Fruit fly (Drosophila melanogaster) whole organism, wandering third instar larva: ENCODE results near the gene Acbp3.

Experiments used
- Abd-B ChIP-seq: fragments of >200 bp; optimal IDR thresholded peaks from 2 replicates; lab custom pipeline; 2017; ENCODE audit warnings: missing biosample characterization, missing genetic modification characterization
- CG32264 ChIP-seq: fragments of 200-800 bp; sonication (Bioruptor generic); optimal IDR thresholded peaks from 2 replicates; lab custom pipeline; 2016; ENCODE audit warnings: missing biosample characterization, missing genetic modification characterization
- CG9705 ChIP-seq: fragments of 200-800 bp; sonication (Bioruptor generic); optimal IDR thresholded peaks from 2 replicates; lab custom pipeline; 2018; ENCODE audit warnings: missing biosample characterization, mild to moderate bottlenecking, missing genetic modification characterization
- CrebA ChIP-seq: fragments of 200-800 bp; sonication (Bioruptor generic); optimal IDR thresholded peaks from 2 replicates; lab custom pipeline; 2016; ENCODE audit warnings: missing biosample characterization, mild to moderate bottlenecking, missing genetic modification characterization, borderline replicate concordance
- Dfd ChIP-seq: fragments of >200 bp; optimal IDR thresholded peaks from 2 replicates; lab custom pipeline; 2017; ENCODE audit warnings: missing biosample characterization, missing genetic modification characterization
- GATAd ChIP-seq: sonication (Bioruptor generic); optimal IDR thresholded peaks from 2 replicates; lab custom pipeline; 2016; ENCODE audit warnings: missing biosample characterization, missing genetic modification characterization
- HLH106 ChIP-seq: fragments of 200-800 bp; optimal IDR thresholded peaks from 3 replicates; lab custom pipeline; 2019; ENCODE audit warnings: missing biosample characterization, mild to moderate bottlenecking, missing genetic modification characterization, moderate library complexity
- Hnf4 ChIP-seq: fragments of 200-800 bp; sonication (Bioruptor generic); optimal IDR thresholded peaks from 2 replicates; lab custom pipeline; 2016; ENCODE audit warnings: missing biosample characterization, mild to moderate bottlenecking, missing genetic modification characterization
- Hr78 ChIP-seq: fragments of >200 bp; optimal IDR thresholded peaks from 2 replicates; lab custom pipeline; 2017; ENCODE audit warnings: missing biosample characterization, missing genetic modification characterization
- Hr83 ChIP-seq: fragments of 200-300 bp; sonication (Bioruptor generic); optimal IDR thresholded peaks from 2 replicates; lab custom pipeline; 2016; ENCODE audit warnings: missing biosample characterization, mild to moderate bottlenecking, missing genetic modification characterization, moderate library complexity; ENCODE audit not compliant: poor library complexity, severe bottlenecking
- Jra ChIP-seq: sonication (Bioruptor generic); optimal IDR thresholded peaks from 2 replicates; lab custom pipeline; 2016; ENCODE audit warnings: missing biosample characterization, missing genetic modification characterization
- Mio ChIP-seq: sonication (Bioruptor generic); optimal IDR thresholded peaks from 2 replicates; lab custom pipeline; 2016; ENCODE audit warnings: missing biosample characterization, missing genetic modification characterization
- Myc ChIP-seq: fragments of >200 bp; optimal IDR thresholded peaks from 2 replicates; lab custom pipeline; 2017
- N ChIP-seq: fragments of >200 bp; optimal IDR thresholded peaks from 2 replicates; lab custom pipeline; 2018; ENCODE audit warnings: missing biosample characterization, missing external identifiers, missing genetic modification characterization
- OdsH ChIP-seq: fragments of 200-800 bp; sonication (Bioruptor generic); optimal IDR thresholded peaks from 2 replicates; lab custom pipeline; 2016; ENCODE audit warnings: missing biosample characterization, mild to moderate bottlenecking, missing genetic modification characterization
- Rel ChIP-seq, 2 experiments: fragments of 200-800 bp; sonication (Bioruptor generic) in 1 of 2; optimal IDR thresholded peaks; 2 replicates in 1 of 2; 3 replicates in 1 of 2; lab custom pipeline; 2016 to 2019; ENCODE audit warnings: mild to moderate bottlenecking in 2 of 2, missing biosample characterization in 2 of 2, missing genetic modification characterization in 2 of 2, moderate library complexity in 1 of 2
- Sp1 ChIP-seq: fragments of 200-800 bp; sonication (Bioruptor generic); optimal IDR thresholded peaks from 3 replicates; lab custom pipeline; 2019; ENCODE audit warnings: missing biosample characterization, mild to moderate bottlenecking, missing genetic modification characterization, moderate library complexity
- Vsx2 ChIP-seq: fragments of 200-300, 225-300 bp; sonication (Bioruptor generic); optimal IDR thresholded peaks from 2 replicates; lab custom pipeline; 2018; ENCODE audit warnings: missing biosample characterization, missing genetic modification characterization; ENCODE audit not compliant: partially characterized antibody
- br ChIP-seq: fragments of 200-800 bp; sonication (Bioruptor generic); optimal IDR thresholded peaks from 2 replicates; lab custom pipeline; 2016; ENCODE audit warnings: missing biosample characterization, missing genetic modification characterization
- brk ChIP-seq: fragments of 200-800 bp; sonication (Bioruptor generic); optimal IDR thresholded peaks from 2 replicates; lab custom pipeline; 2016; ENCODE audit warnings: missing biosample characterization, mild to moderate bottlenecking, missing genetic modification characterization
- dl ChIP-seq, 2 experiments: fragments of 175-275, 200-275 bp in 1 of 2; fragments of 200-275 bp in 1 of 2; sonication (Bioruptor generic); optimal IDR thresholded peaks; lab custom pipeline; 2018; ENCODE audit warnings: mild to moderate bottlenecking in 2 of 2, missing biosample characterization in 2 of 2, missing genetic modification characterization in 2 of 2, moderate library complexity in 2 of 2; ENCODE audit not compliant: partially characterized antibody in 2 of 2, insufficient read depth in 1 of 2
- dmrt93B ChIP-seq: fragments of 200-800 bp; sonication (Bioruptor generic); optimal IDR thresholded peaks from 2 replicates; lab custom pipeline; 2018; ENCODE audit warnings: missing biosample characterization, mild to moderate bottlenecking, missing genetic modification characterization
- dsf ChIP-seq: sonication (Bioruptor generic); optimal IDR thresholded peaks from 2 replicates; lab custom pipeline; 2016; ENCODE audit warnings: missing biosample characterization, missing genetic modification characterization, borderline replicate concordance
- ey ChIP-seq: fragments of 200-800 bp; sonication (Bioruptor generic); optimal IDR thresholded peaks from 2 replicates; lab custom pipeline; 2016; ENCODE audit warnings: missing biosample characterization, missing genetic modification characterization
- foxo ChIP-seq, 2 experiments: fragments of 200-800 bp; sonication (Bioruptor generic); optimal IDR thresholded peaks; 2 replicates in 1 of 2; 3 replicates in 1 of 2; lab custom pipeline; 2016 to 2017; ENCODE audit warnings: missing biosample characterization in 2 of 2, missing genetic modification characterization in 2 of 2
- fru ChIP-seq: fragments of 200-800 bp; sonication (Bioruptor generic); optimal IDR thresholded peaks from 3 replicates; lab custom pipeline; 2016; ENCODE audit warnings: missing biosample characterization, mild to moderate bottlenecking, missing genetic modification characterization
- h ChIP-seq: fragments of 200-800 bp; sonication (Bioruptor generic); optimal IDR thresholded peaks from 3 replicates; lab custom pipeline; 2016; ENCODE audit warnings: missing biosample characterization, mild to moderate bottlenecking, missing genetic modification characterization
- jim ChIP-seq: fragments of 175-275, 200-325 bp; sonication (Bioruptor generic); optimal IDR thresholded peaks from 2 replicates; lab custom pipeline; 2016; ENCODE audit warnings: missing biosample characterization, mild to moderate bottlenecking, missing genetic modification characterization
- lola ChIP-seq: fragments of >200 bp; optimal IDR thresholded peaks from 2 replicates; lab custom pipeline; 2017; ENCODE audit warnings: missing biosample characterization, missing genetic modification characterization
- pan ChIP-seq: fragments of >200 bp; optimal IDR thresholded peaks from 2 replicates; lab custom pipeline; 2017
- psq ChIP-seq: fragments of 200-800 bp; sonication (Bioruptor generic); optimal IDR thresholded peaks from 3 replicates; lab custom pipeline; 2017; ENCODE audit warnings: missing biosample characterization, mild to moderate bottlenecking, missing genetic modification characterization, moderate library complexity
- rgr ChIP-seq: fragments of 200-800 bp; sonication (Bioruptor generic); optimal IDR thresholded peaks from 3 replicates; lab custom pipeline; 2016; ENCODE audit warnings: missing biosample characterization, mild to moderate bottlenecking, missing genetic modification characterization
- sage ChIP-seq: fragments of 200-800 bp; sonication (Bioruptor generic); optimal IDR thresholded peaks from 2 replicates; lab custom pipeline; 2016; ENCODE audit warnings: missing biosample characterization, mild to moderate bottlenecking, missing genetic modification characterization
- sv ChIP-seq: fragments of 200-800 bp; sonication (Bioruptor generic); optimal IDR thresholded peaks from 3 replicates; lab custom pipeline; 2016; ENCODE audit warnings: missing biosample characterization, missing genetic modification characterization
- tai ChIP-seq: sonication (Bioruptor generic); optimal IDR thresholded peaks from 2 replicates; lab custom pipeline; 2016; ENCODE audit warnings: missing biosample characterization, missing genetic modification characterization
- usp ChIP-seq: fragments of >200 bp; optimal IDR thresholded peaks from 2 replicates; lab custom pipeline; 2017; ENCODE audit warnings: missing biosample characterization, missing genetic modification characterization

Gene Acbp3

dm6 chr3L:7149388-7149787 is 18.7 kb downstream of the Acbp3 start:
- TF ChIP-seq Dfd (GFP tag; lab: Kevin White, UChicago) (peak; percentile 90), sage (GFP tag; lab: Kevin White, UChicago) (no peak)

dm6 chr3L:7149827-7150226 is 19.2 kb downstream of the Acbp3 start:
- peak; percentile 30 for TF ChIP-seq h (GFP tag; lab: Kevin White, UChicago)
- no peak for TF ChIP-seq pan
- TF ChIP-seq psq (GFP tag; lab: Kevin White, UChicago), result peak; percentile 26
- no peak for TF ChIP-seq Dfd (GFP tag; lab: Kevin White, UChicago)
- peak; percentile 30 for TF ChIP-seq Sp1 (GFP tag; lab: Kevin White, UChicago)
- peak; percentile 35 for TF ChIP-seq HLH106 (tag; lab: Kevin White, UChicago)
- no peak for TF ChIP-seq N (GFP tag; lab: Kevin White, UChicago)
- TF ChIP-seq Mio (GFP tag; lab: Kevin White, UChicago), result no peak
- TF ChIP-seq fru (GFP tag; lab: Kevin White, UChicago), result peak; percentile 9
- TF ChIP-seq GATAd (GFP tag; lab: Kevin White, UChicago), result no peak
- no peak for TF ChIP-seq Abd-B (GFP tag; lab: Kevin White, UChicago)
- no peak for TF ChIP-seq sv (GFP tag; lab: Kevin White, UChicago)
- peak; percentile 7 for TF ChIP-seq sage (GFP tag; lab: Kevin White, UChicago)
- no peak for TF ChIP-seq jim (GFP tag; lab: Kevin White, UChicago)
- no peak for TF ChIP-seq lola (GFP tag; lab: Kevin White, UChicago)
- TF ChIP-seq Rel (GFP tag; optimal IDR thresholded peaks at IDR 0.05; lab: Kevin White, UChicago), result no peak
- TF ChIP-seq Rel (tag; optimal IDR thresholded peaks at IDR 0.05; lab: Kevin White, UChicago), result no peak
- peak; percentile 11 for TF ChIP-seq ey (GFP tag; lab: Kevin White, UChicago)
- TF ChIP-seq CG9705, result no peak
- TF ChIP-seq foxo (GFP tag; optimal IDR thresholded peaks at IDR 0.05; lab: Kevin White, UChicago), result peak in 1 of 2 experiments; percentile 13
- no peak for TF ChIP-seq dsf (GFP tag; lab: Kevin White, UChicago)
- no peak for TF ChIP-seq OdsH (GFP tag; lab: Kevin White, UChicago)
- no peak for TF ChIP-seq Hnf4
- peak; percentile 33 for TF ChIP-seq rgr (GFP tag; lab: Kevin White, UChicago)

- TF ChIP-seq Mio (GFP tag; lab: Kevin White, UChicago), result no peak
- TF ChIP-seq pan, result no peak
- TF ChIP-seq CG9705, result no peak
- no peak for TF ChIP-seq Hr78 (GFP tag; lab: Kevin White, UChicago)
- no peak for TF ChIP-seq dmrt93B (GFP tag; lab: Kevin White, UChicago)
- TF ChIP-seq tai (GFP tag; lab: Kevin White, UChicago), result no peak
- TF ChIP-seq dl (GFP tag; optimal IDR thresholded peaks at IDR 0.05; lab: Kevin White, UChicago; ENCODE audit: insufficient read depth in 1 of 2, partially characterized antibody in 2 of 2), result no peak
- no peak for TF ChIP-seq dsf (GFP tag; lab: Kevin White, UChicago)
- peak; percentile 28 for TF ChIP-seq rgr (GFP tag; lab: Kevin White, UChicago)
- TF ChIP-seq ey (GFP tag; lab: Kevin White, UChicago), result peak; percentile 4
- no peak for TF ChIP-seq Vsx2 (GFP tag; lab: Kevin White, UChicago)
- no peak for TF ChIP-seq usp (GFP tag; lab: Kevin White, UChicago)
- TF ChIP-seq HLH106 (tag; lab: Kevin White, UChicago), result peak; percentile 41
- TF ChIP-seq Jra (GFP tag; lab: Kevin White, UChicago), result no peak
- TF ChIP-seq jim (GFP tag; lab: Kevin White, UChicago), result no peak
- TF ChIP-seq foxo (GFP tag; optimal IDR thresholded peaks at IDR 0.05; lab: Kevin White, UChicago), result peak in 1 of 2 experiments; percentile 19
- TF ChIP-seq OdsH (GFP tag; lab: Kevin White, UChicago), result no peak
- TF ChIP-seq fru (GFP tag; lab: Kevin White, UChicago), result peak; percentile 17
- no peak for TF ChIP-seq Hnf4
- TF ChIP-seq h (GFP tag; lab: Kevin White, UChicago), result peak; percentile 26
- TF ChIP-seq Hr83 (GFP tag; lab: Kevin White, UChicago), result no peak
- TF ChIP-seq sage (GFP tag; lab: Kevin White, UChicago), result no peak
- no peak for TF ChIP-seq CrebA
- TF ChIP-seq Dfd (GFP tag; lab: Kevin White, UChicago), result no peak
- no peak for TF ChIP-seq N (GFP tag; lab: Kevin White, UChicago)
- no peak for TF ChIP-seq br (GFP tag; lab: Kevin White, UChicago)
- TF ChIP-seq GATAd (GFP tag; lab: Kevin White, UChicago), result no peak
- no peak for TF ChIP-seq CG32264
- no peak for TF ChIP-seq Myc (lab: Kevin White, UChicago)
- no peak for TF ChIP-seq brk
- no peak for TF ChIP-seq Abd-B (GFP tag; lab: Kevin White, UChicago)
These were observed 20.2 kb downstream of the Acbp3 start for dm6 chr3L:7150850-7151249.
